Fruit fly (Drosophila melanogaster) whole organism, embryonic: ENCODE data around the gene mRpL4.

Source experiments
- Atf-2 ChIP-seq: fragments of 200-800 bp; sonication (Bioruptor generic); optimal IDR thresholded peaks from 2 replicates; lab custom pipeline; 2016; ENCODE audit warnings: missing biosample characterization, missing genetic modification characterization
- BEAF-32 ChIP-seq: fragments of 200-800 bp; sonication (Bioruptor generic); optimal IDR thresholded peaks from 3 replicates; lab custom pipeline; 2017; ENCODE audit warnings: missing biosample characterization, missing genetic modification characterization, mild to moderate bottlenecking, moderate library complexity, missing genetic modification reagents
- CG10979 ChIP-seq: fragments of 200-800 bp; sonication (Bioruptor generic); optimal IDR thresholded peaks from 2 replicates; lab custom pipeline; 2018; ENCODE audit warnings: missing biosample characterization, mild to moderate bottlenecking, missing genetic modification characterization, moderate library complexity
- CG12942 ChIP-seq: fragments of 200-800 bp; sonication (Bioruptor generic); optimal IDR thresholded peaks from 3 replicates; lab custom pipeline; 2016; ENCODE audit warnings: missing biosample characterization, missing genetic modification characterization
- CG13123 ChIP-seq: fragments of 200-800 bp; sonication (Bioruptor generic); optimal IDR thresholded peaks from 2 replicates; lab custom pipeline; 2016; ENCODE audit warnings: missing biosample characterization, missing genetic modification characterization
- CG14710 ChIP-seq: fragments of 200-800 bp; sonication (Bioruptor generic); optimal IDR thresholded peaks from 3 replicates; lab custom pipeline; 2019; ENCODE audit warnings: missing biosample characterization, mild to moderate bottlenecking, missing genetic modification characterization, moderate library complexity
- CG15514 ChIP-seq: fragments of 200-800 bp; sonication (Bioruptor generic); optimal IDR thresholded peaks from 3 replicates; lab custom pipeline; 2017; ENCODE audit warnings: missing biosample characterization, missing genetic modification characterization, mild to moderate bottlenecking, moderate library complexity, missing genetic modification reagents
- CG16815 ChIP-seq: fragments of 200-800 bp; sonication (Bioruptor generic); optimal IDR thresholded peaks from 3 replicates; lab custom pipeline; 2017; ENCODE audit warnings: missing biosample characterization, mild to moderate bottlenecking, missing genetic modification characterization
- CG17186 ChIP-seq: fragments of 200-800 bp; sonication (Bioruptor generic); optimal IDR thresholded peaks from 3 replicates; lab custom pipeline; 2017; ENCODE audit warnings: missing biosample characterization, missing genetic modification reagents, missing genetic modification characterization
- CG30020 ChIP-seq: fragments of 200-800 bp; optimal IDR thresholded peaks from 2 replicates; lab custom pipeline; 2019; ENCODE audit warnings: missing biosample characterization, mild to moderate bottlenecking, missing genetic modification characterization, moderate library complexity
- CG43689 ChIP-seq: fragments of 200-800 bp; sonication (Bioruptor generic); IDR thresholded peaks from 2 replicates; pipeline ENCODE4 v1.3.6; 2022; ENCODE audit warnings: missing biosample characterization, missing genetic modification characterization
- CG4617 ChIP-seq: fragments of 200-800 bp; sonication (Bioruptor generic); optimal IDR thresholded peaks from 3 replicates; lab custom pipeline; 2016; ENCODE audit warnings: missing biosample characterization, missing genetic modification characterization, borderline replicate concordance
- CG9797 ChIP-seq: fragments of 200-800 bp; sonication (Bioruptor generic); optimal IDR thresholded peaks from 3 replicates; lab custom pipeline; 2018; ENCODE audit warnings: missing biosample characterization, mild to moderate bottlenecking, missing genetic modification characterization
- CG9817 ChIP-seq: fragments of 200-800 bp; sonication (Bioruptor generic); optimal IDR thresholded peaks from 2 replicates; lab custom pipeline; 2018; ENCODE audit warnings: missing biosample characterization, mild to moderate bottlenecking, missing genetic modification characterization, moderate library complexity
- Camta ChIP-seq: fragments of 200-800 bp; sonication (Bioruptor generic); optimal IDR thresholded peaks from 2 replicates; lab custom pipeline; 2016; ENCODE audit warnings: missing biosample characterization, missing genetic modification characterization
- Dp ChIP-seq: fragments of 200-800 bp; sonication (Bioruptor generic); optimal IDR thresholded peaks from 2 replicates; lab custom pipeline; 2018; ENCODE audit warnings: missing biosample characterization, mild to moderate bottlenecking, missing genetic modification characterization, moderate library complexity
- Eip74EF ChIP-seq, 2 experiments: fragments of 200-800 bp in 1 of 2; fragments of >200 bp in 1 of 2; sonication (Bioruptor generic) in 1 of 2; optimal IDR thresholded peaks; 2 replicates each; lab custom pipeline; 2017 to 2019; ENCODE audit warnings: missing biosample characterization in 2 of 2, missing genetic modification characterization in 2 of 2, mild to moderate bottlenecking in 1 of 2, moderate library complexity in 1 of 2
- Elba2 ChIP-seq: fragments of 200-800 bp; sonication (Bioruptor generic); optimal IDR thresholded peaks from 3 replicates; lab custom pipeline; 2016; ENCODE audit warnings: missing biosample characterization, missing genetic modification characterization
- Fer3 ChIP-seq: fragments of 200-800 bp; sonication (Bioruptor generic); optimal IDR thresholded peaks from 2 replicates; lab custom pipeline; 2018; ENCODE audit warnings: missing biosample characterization, mild to moderate bottlenecking, missing genetic modification characterization, moderate library complexity
- HLH4C ChIP-seq: fragments of 200-800 bp; sonication (Bioruptor generic); IDR thresholded peaks from 3 replicates; pipeline ENCODE4 v1.3.6; 2022; ENCODE audit warnings: missing biosample characterization, missing genetic modification characterization; ENCODE audit not compliant: partially characterized antibody
- HLHmδ ChIP-seq: fragments of 200-800 bp; sonication (Bioruptor generic); optimal IDR thresholded peaks from 2 replicates; lab custom pipeline; 2018; ENCODE audit warnings: missing biosample characterization, mild to moderate bottlenecking, missing genetic modification characterization, moderate library complexity
- Jarid2 ChIP-seq: fragments of 200-800 bp; sonication (Bioruptor generic); optimal IDR thresholded peaks from 3 replicates; lab custom pipeline; 2017; ENCODE audit warnings: mild to moderate bottlenecking, missing biosample characterization, missing genetic modification reagents, missing genetic modification characterization
- Med ChIP-seq: fragments of 200-800 bp; sonication (Bioruptor generic); peaks from one replicate; lab custom pipeline; 2016; ENCODE audit warnings: missing biosample characterization, missing genetic modification characterization, mild to moderate bottlenecking, inconsistent platforms, moderate library complexity
- Meics ChIP-seq: fragments of 200-800 bp; sonication (Bioruptor generic); optimal IDR thresholded peaks from 2 replicates; lab custom pipeline; 2017; ENCODE audit warnings: missing biosample characterization, mild to moderate bottlenecking, missing genetic modification characterization
- Mes4 ChIP-seq: fragments of 200-800 bp; sonication (Bioruptor generic); optimal IDR thresholded peaks from 2 replicates; lab custom pipeline; 2016; ENCODE audit warnings: missing biosample characterization, missing genetic modification characterization
- Pdp1 ChIP-seq, 2 experiments: fragments of 200-800 bp; sonication (Bioruptor generic); optimal IDR thresholded peaks; 3 replicates each; lab custom pipeline; 2016; ENCODE audit warnings: missing biosample characterization in 2 of 2, missing genetic modification characterization in 2 of 2, mild to moderate bottlenecking in 1 of 2, moderate library complexity in 1 of 2
- Ptx1 ChIP-seq: fragments of 200-800 bp; sonication (Bioruptor generic); IDR thresholded peaks from 2 replicates; pipeline ENCODE4 v1.3.6; 2022; ENCODE audit warnings: missing biosample characterization, missing genetic modification characterization
- bcd ChIP-seq: fragments of 200-800 bp; sonication (Bioruptor generic); optimal IDR thresholded peaks from 2 replicates; lab custom pipeline; 2017; ENCODE audit warnings: missing biosample characterization, mild to moderate bottlenecking, missing genetic modification characterization
- bigmax ChIP-seq: fragments of 200-800 bp; sonication (Bioruptor generic); optimal IDR thresholded peaks from 2 replicates; lab custom pipeline; 2018; ENCODE audit warnings: missing biosample characterization, mild to moderate bottlenecking, missing genetic modification characterization
- bowl ChIP-seq: fragments of 200-800 bp; sonication (Bioruptor generic); IDR thresholded peaks from 2 replicates; pipeline ENCODE4 v1.3.6; 2022; ENCODE audit warnings: missing biosample characterization, missing genetic modification characterization
- cg ChIP-seq: fragments of 200-800 bp; sonication (Bioruptor generic); optimal IDR thresholded peaks from 3 replicates; lab custom pipeline; 2019; ENCODE audit warnings: missing biosample characterization, mild to moderate bottlenecking, missing genetic modification characterization, moderate library complexity
- chm ChIP-seq: fragments of 200-800 bp; sonication (Bioruptor generic); IDR thresholded peaks from 2 replicates; pipeline ENCODE4 v1.3.6; 2022; ENCODE audit warnings: missing biosample characterization, missing genetic modification characterization
- crc ChIP-seq: fragments of 200-800 bp; sonication (Bioruptor generic); optimal IDR thresholded peaks from 2 replicates; lab custom pipeline; 2016; ENCODE audit warnings: missing biosample characterization, missing genetic modification characterization
- crp ChIP-seq, 2 experiments: fragments of 200-800 bp; sonication (Bioruptor generic); optimal IDR thresholded peaks; 2 replicates in 1 of 2; 3 replicates in 1 of 2; lab custom pipeline; 2017; ENCODE audit warnings: missing biosample characterization in 2 of 2, missing genetic modification characterization in 2 of 2, mild to moderate bottlenecking in 1 of 2, moderate library complexity in 1 of 2
- cwo ChIP-seq: fragments of 200-800 bp; sonication (Bioruptor generic); optimal IDR thresholded peaks from 3 replicates; lab custom pipeline; 2017; ENCODE audit warnings: missing biosample characterization, missing genetic modification characterization, mild to moderate bottlenecking, moderate library complexity, missing genetic modification reagents
- disco-r ChIP-seq: fragments of 200-800 bp; sonication (Bioruptor generic); optimal IDR thresholded peaks from 2 replicates; lab custom pipeline; 2016; ENCODE audit warnings: missing biosample characterization, missing genetic modification characterization
- emc ChIP-seq: fragments of 200-800 bp; sonication (Bioruptor generic); optimal IDR thresholded peaks from 2 replicates; lab custom pipeline; 2016; ENCODE audit warnings: missing biosample characterization, missing genetic modification characterization
- fu2 ChIP-seq: fragments of 200-800 bp; sonication (Bioruptor generic); optimal IDR thresholded peaks from 2 replicates; lab custom pipeline; 2016; ENCODE audit warnings: missing biosample characterization, missing genetic modification characterization
- gce ChIP-seq: fragments of 200-800 bp; sonication (Bioruptor generic); IDR thresholded peaks from 3 replicates; pipeline ENCODE4 v1.3.6; 2022; ENCODE audit warnings: missing biosample characterization, missing genetic modification characterization
- gfzf ChIP-seq: fragments of 200-800 bp; sonication (Bioruptor generic); optimal IDR thresholded peaks from 2 replicates; lab custom pipeline; 2016; ENCODE audit warnings: missing biosample characterization, mild to moderate bottlenecking, missing genetic modification characterization, moderate library complexity
- jigr1 ChIP-seq: fragments of 200-800 bp; sonication (Bioruptor generic); IDR thresholded peaks from 3 replicates; pipeline ENCODE4 v1.3.6; 2022; ENCODE audit warnings: missing biosample characterization, missing genetic modification characterization
- nau ChIP-seq: fragments of 200-800 bp; sonication (Bioruptor generic); optimal IDR thresholded peaks from 3 replicates; lab custom pipeline; 2017; ENCODE audit warnings: missing biosample characterization, mild to moderate bottlenecking, missing genetic modification characterization, missing genetic modification reagents
- phol ChIP-seq: fragments of 200-800 bp; sonication (Bioruptor generic); optimal IDR thresholded peaks from 3 replicates; lab custom pipeline; 2018; ENCODE audit warnings: missing biosample characterization, mild to moderate bottlenecking, missing genetic modification characterization, moderate library complexity
- pnt ChIP-seq: fragments of 200-800 bp; sonication (Bioruptor generic); optimal IDR thresholded peaks from 3 replicates; lab custom pipeline; 2016; ENCODE audit warnings: missing biosample characterization, missing genetic modification characterization
- stwl ChIP-seq: fragments of 200-800 bp; sonication (Bioruptor generic); optimal IDR thresholded peaks from 3 replicates; lab custom pipeline; 2018; ENCODE audit warnings: missing biosample characterization, mild to moderate bottlenecking, missing genetic modification characterization, moderate library complexity
- trem ChIP-seq: fragments of 200-800 bp; optimal IDR thresholded peaks from 3 replicates; lab custom pipeline; 2019; ENCODE audit warnings: missing biosample characterization, mild to moderate bottlenecking, missing genetic modification characterization, moderate library complexity
- z ChIP-seq: fragments of 200-800 bp; sonication (Bioruptor generic); IDR thresholded peaks from 3 replicates; pipeline ENCODE4 v1.3.6; 2022; ENCODE audit warnings: missing biosample characterization, missing genetic modification characterization
- zen2 ChIP-seq: fragments of 200-800 bp; sonication (Bioruptor generic); IDR thresholded peaks from 3 replicates; pipeline ENCODE4 v1.3.6; 2022; ENCODE audit warnings: missing biosample characterization, missing genetic modification characterization; ENCODE audit not compliant: partially characterized antibody

Gene mRpL4

dm6 chr2L:16326892-16327291, 2.0 kb downstream of the mRpL4 start, which contains the start of gene CG4278 (continued):
- TF ChIP-seq chm (GFP tag; lab: Robert Waterston, UW) (no peak), CG4617 (GFP tag; lab: Kevin White, UChicago) (no peak), CG9817 (tag; lab: Kevin White, UChicago) (no peak), Elba2 (GFP tag; lab: Kevin White, UChicago) (peak; percentile 95), crp (GFP tag; optimal IDR thresholded peaks at IDR 0.05; lab: Kevin White, UChicago) (peak; percentile 24 to 90), CG30020 (tag; lab: Kevin White, UChicago) (peak; percentile 0), Dp (GFP tag; lab: Kevin White, UChicago) (peak; percentile 87), Med (no peak), pnt (GFP tag; lab: Kevin White, UChicago) (no peak), HLH4C (GFP tag; lab: Robert Waterston, UW) (no peak), gce (no peak), bcd (GFP tag; lab: Kevin White, UChicago) (no peak), Eip74EF (GFP tag; optimal IDR thresholded peaks at IDR 0.05; lab: Kevin White, UChicago) (no peak), CG16815 (GFP tag; lab: Kevin White, UChicago) (no peak), Mes4 (GFP tag; lab: Kevin White, UChicago) (no peak), CG15514 (GFP tag; lab: Kevin White, UChicago) (no peak), trem (tag; lab: Kevin White, UChicago) (peak; percentile 99), phol (no peak), zen2 (no peak), z (no peak), cwo (no peak), Ptx1 (GFP tag; lab: Robert Waterston, UW) (no peak), bigmax (no peak), HLHmδ (GFP tag; lab: Kevin White, UChicago) (no peak), CG14710 (tag; lab: Kevin White, UChicago) (peak; percentile 29)

dm6 chr2L:16325515-16326257, 3.2 kb downstream of the mRpL4 start, which contains the start of gene cact:
Gene cact, minus strand, starts transcription at chr2L:16326207.
- TF ChIP-seq CG17186 (GFP tag; lab: Kevin White, UChicago) (peak; percentile 73), BEAF-32 (GFP tag; lab: Kevin White, UChicago) (peak; percentile 70), Camta (peak; percentile 87), cg (peak; percentile 84), Jarid2 (peak; percentile 82), Atf-2 (GFP tag; lab: Kevin White, UChicago) (peak; percentile 85), disco-r (peak; percentile 92), CG9797 (peak; percentile 67), Pdp1 (GFP tag; optimal IDR thresholded peaks at IDR 0.05; lab: Kevin White, UChicago) (peak; percentile 92 to 94), crc (GFP tag; lab: Kevin White, UChicago) (peak; percentile 93), stwl (peak; percentile 80), bowl (peak; percentile 32; the same call in 1 of the 2 replicates), Fer3 (tag; lab: Kevin White, UChicago) (peak; percentile 93), CG43689 (GFP tag; lab: Robert Waterston, UW) (no peak; the same call in none of the 2 replicates), CG13123 (GFP tag; lab: Kevin White, UChicago) (peak; percentile 87), fu2 (peak; percentile 94), jigr1 (GFP tag; lab: Robert Waterston, UW) (no peak), emc (GFP tag; lab: Kevin White, UChicago) (peak; percentile 87), CG12942 (GFP tag; lab: Kevin White, UChicago) (peak; percentile 90), Meics (GFP tag; lab: Kevin White, UChicago) (peak; percentile 92), gfzf (GFP tag; lab: Kevin White, UChicago) (peak; percentile 46), CG10979 (tag; lab: Kevin White, UChicago) (peak; percentile 89), nau (GFP tag; lab: Kevin White, UChicago) (peak; percentile 83), Eip74EF (GFP tag; optimal IDR thresholded peaks at IDR 0.05; lab: Kevin White, UChicago) (peak in 1 of 2 experiments; percentile 80)
